Worm (Caenorhabditis elegans) whole organism, midembryonic: ENCODE data around the gene F15A4.5.

Experiments
- T22C8.4 ChIP-seq: fragments of 200-800 bp; sonication (Bioruptor generic); IDR thresholded peaks from 2 replicates; pipeline ENCODE4 v1.3.6; 2022; ENCODE audit warnings: missing genetic modification characterization, missing compliant biosample characterization
- cog-1 ChIP-seq: sonication (generic microtip); optimal IDR thresholded peaks from 2 replicates; lab custom pipeline; 2016; ENCODE audit warnings: missing genetic modification characterization, missing compliant biosample characterization
- flt-1 ChIP-seq: fragments of 200-800 bp; sonication (Bioruptor generic); IDR thresholded peaks from 2 replicates; pipeline ENCODE4 v1.3.6; 2022; ENCODE audit warnings: missing genetic modification characterization, missing compliant biosample characterization
- klf-2 ChIP-seq: fragments of 200-800 bp; sonication (Bioruptor generic); conservative IDR thresholded peaks from 2 replicates; pipeline ENCODE4 v1.3.6; 2022; ENCODE audit warnings: missing genetic modification reagents, missing genetic modification characterization, missing compliant biosample characterization
- med-1 ChIP-seq: sonication (generic microtip); optimal IDR thresholded peaks from 2 replicates; lab custom pipeline; 2017; ENCODE audit warnings: missing genetic modification characterization, mild to moderate bottlenecking, missing compliant biosample characterization, antibody characterized with exemption, missing genetic modification reagents; ENCODE audit not compliant: insufficient read depth
- ref-1 ChIP-seq: fragments of 200-800 bp; sonication (Bioruptor generic); conservative IDR thresholded peaks from 2 replicates; pipeline ENCODE4 v1.3.6; 2022; ENCODE audit warnings: missing genetic modification reagents, missing genetic modification characterization, missing compliant biosample characterization
- tab-1 ChIP-seq: fragments of 200-800 bp; sonication (Bioruptor generic); IDR thresholded peaks from 2 replicates; pipeline ENCODE4 v1.3.6; 2022; ENCODE audit warnings: missing genetic modification characterization, missing compliant biosample characterization
- ztf-23 ChIP-seq: fragments of 200-800 bp; sonication (Bioruptor generic); IDR thresholded peaks from 2 replicates; pipeline ENCODE4 v1.3.6; 2022; ENCODE audit warnings: missing genetic modification reagents, missing genetic modification characterization, missing compliant biosample characterization
- ztf-29 ChIP-seq: fragments of 200-800 bp; sonication (Bioruptor generic); IDR thresholded peaks from 2 replicates; pipeline ENCODE4 v1.3.6; 2022; ENCODE audit warnings: missing genetic modification reagents, missing genetic modification characterization, missing compliant biosample characterization

The F15A4.5 gene

ce11 chrII:12436717-12437116, 34.3 kb downstream of the F15A4.5 start:
- TF ChIP-seq ztf-29 (GFP tag; lab: Robert Waterston, UW) (no peak), med-1 (GFP tag; lab: Kevin White, UChicago) (no peak), klf-2 (no peak), flt-1 (no peak), tab-1 (GFP tag; lab: Robert Waterston, UW) (no peak), ref-1 (no peak), T22C8.4 (no peak), cog-1 (tag; lab: Kevin White, UChicago) (no peak), ztf-23 (GFP tag; lab: Robert Waterston, UW) (no peak)

- TF ChIP-seq klf-2 (no peak), cog-1 (tag; lab: Kevin White, UChicago) (no peak), flt-1 (no peak), med-1 (GFP tag; lab: Kevin White, UChicago) (no peak), T22C8.4 (no peak), tab-1 (GFP tag; lab: Robert Waterston, UW) (no peak), ref-1 (no peak), ztf-29 (GFP tag; lab: Robert Waterston, UW) (no peak), ztf-23 (GFP tag; lab: Robert Waterston, UW) (no peak)
Observed at ce11 chrII:12435202-12435872, 35.7 kb downstream of the F15A4.5 start.

ce11 chrII:12432356-12432755, 38.7 kb downstream of the F15A4.5 start, which contains the start of gene dct-12:
Gene dct-12, minus strand, starts transcription at chrII:12432456.
- no peak for TF ChIP-seq klf-2
- no peak for TF ChIP-seq ztf-29 (GFP tag; lab: Robert Waterston, UW)
- TF ChIP-seq ztf-23 (GFP tag; lab: Robert Waterston, UW), result no peak
- TF ChIP-seq flt-1, result no peak
- TF ChIP-seq med-1 (GFP tag; lab: Kevin White, UChicago), result no peak
- no peak for TF ChIP-seq cog-1 (tag; lab: Kevin White, UChicago)
- TF ChIP-seq tab-1 (GFP tag; lab: Robert Waterston, UW), result no peak

- no peak for TF ChIP-seq flt-1
- TF ChIP-seq ref-1, result no peak
- TF ChIP-seq T22C8.4, result no peak
- TF ChIP-seq ztf-29 (GFP tag; lab: Robert Waterston, UW), result no peak
- TF ChIP-seq tab-1 (GFP tag; lab: Robert Waterston, UW), result no peak
- no peak for TF ChIP-seq med-1 (GFP tag; lab: Kevin White, UChicago)
- TF ChIP-seq cog-1 (tag; lab: Kevin White, UChicago), result no peak
- TF ChIP-seq klf-2, result no peak
- no peak for TF ChIP-seq ztf-23 (GFP tag; lab: Robert Waterston, UW)
Observed at ce11 chrII:12429743-12430142, 41.3 kb downstream of the F15A4.5 start, which contains the start of gene Y57A10C.8. Gene Y57A10C.8, minus strand, starts transcription at chrII:12429843.

ce11 chrII:12425644-12426222, 45.3 kb downstream of the F15A4.5 start, which contains the start of gene daf-22:
Gene daf-22, minus strand, starts transcription at chrII:12425694.
- TF ChIP-seq tab-1 (GFP tag; lab: Robert Waterston, UW) (no peak), T22C8.4 (no peak), cog-1 (tag; lab: Kevin White, UChicago) (no peak), med-1 (GFP tag; lab: Kevin White, UChicago) (no peak), flt-1 (no peak), ztf-23 (GFP tag; lab: Robert Waterston, UW) (no peak), ztf-29 (GFP tag; lab: Robert Waterston, UW) (no peak), ref-1 (no peak), klf-2 (no peak)

ce11 chrII:12420486-12420885, 50.6 kb downstream of the F15A4.5 start, which contains the start of gene sre-26:
Gene sre-26, minus strand, starts transcription at chrII:12420586.
- no peak for TF ChIP-seq med-1 (GFP tag; lab: Kevin White, UChicago)
- TF ChIP-seq ztf-23 (GFP tag; lab: Robert Waterston, UW), result no peak
- no peak for TF ChIP-seq ztf-29 (GFP tag; lab: Robert Waterston, UW)
- TF ChIP-seq flt-1, result no peak
- TF ChIP-seq klf-2, result no peak
- no peak for TF ChIP-seq cog-1 (tag; lab: Kevin White, UChicago)
- no peak for TF ChIP-seq ref-1
- TF ChIP-seq T22C8.4, result no peak
- TF ChIP-seq tab-1 (GFP tag; lab: Robert Waterston, UW), result no peak
